Fruit fly (Drosophila melanogaster) whole organism, wandering third instar larva: ENCODE results near the gene CG7368.

Experiments used
- Abd-B ChIP-seq: fragments of >200 bp; optimal IDR thresholded peaks from 2 replicates; lab custom pipeline; 2017; ENCODE audit warnings: missing biosample characterization, missing genetic modification characterization
- CG32264 ChIP-seq: fragments of 200-800 bp; sonication (Bioruptor generic); optimal IDR thresholded peaks from 2 replicates; lab custom pipeline; 2016; ENCODE audit warnings: missing biosample characterization, missing genetic modification characterization
- CG9705 ChIP-seq: fragments of 200-800 bp; sonication (Bioruptor generic); optimal IDR thresholded peaks from 2 replicates; lab custom pipeline; 2018; ENCODE audit warnings: missing biosample characterization, mild to moderate bottlenecking, missing genetic modification characterization
- CrebA ChIP-seq: fragments of 200-800 bp; sonication (Bioruptor generic); optimal IDR thresholded peaks from 2 replicates; lab custom pipeline; 2016; ENCODE audit warnings: missing biosample characterization, mild to moderate bottlenecking, missing genetic modification characterization, borderline replicate concordance
- Dif ChIP-seq: fragments of 200-275, 200-300 bp; sonication (Bioruptor generic); optimal IDR thresholded peaks from 2 replicates; lab custom pipeline; 2018; ENCODE audit warnings: missing biosample characterization, missing genetic modification characterization; ENCODE audit not compliant: partially characterized antibody
- GATAd ChIP-seq: sonication (Bioruptor generic); optimal IDR thresholded peaks from 2 replicates; lab custom pipeline; 2016; ENCODE audit warnings: missing biosample characterization, missing genetic modification characterization
- HLH106 ChIP-seq: fragments of 200-800 bp; optimal IDR thresholded peaks from 3 replicates; lab custom pipeline; 2019; ENCODE audit warnings: missing biosample characterization, mild to moderate bottlenecking, missing genetic modification characterization, moderate library complexity
- Hnf4 ChIP-seq: fragments of 200-800 bp; sonication (Bioruptor generic); optimal IDR thresholded peaks from 2 replicates; lab custom pipeline; 2016; ENCODE audit warnings: missing biosample characterization, mild to moderate bottlenecking, missing genetic modification characterization
- Hr78 ChIP-seq: fragments of >200 bp; optimal IDR thresholded peaks from 2 replicates; lab custom pipeline; 2017; ENCODE audit warnings: missing biosample characterization, missing genetic modification characterization
- Hr83 ChIP-seq: fragments of 200-300 bp; sonication (Bioruptor generic); optimal IDR thresholded peaks from 2 replicates; lab custom pipeline; 2016; ENCODE audit warnings: missing biosample characterization, mild to moderate bottlenecking, missing genetic modification characterization, moderate library complexity; ENCODE audit not compliant: poor library complexity, severe bottlenecking
- Jra ChIP-seq: sonication (Bioruptor generic); optimal IDR thresholded peaks from 2 replicates; lab custom pipeline; 2016; ENCODE audit warnings: missing biosample characterization, missing genetic modification characterization
- Mio ChIP-seq: sonication (Bioruptor generic); optimal IDR thresholded peaks from 2 replicates; lab custom pipeline; 2016; ENCODE audit warnings: missing biosample characterization, missing genetic modification characterization
- Myc ChIP-seq: fragments of >200 bp; optimal IDR thresholded peaks from 2 replicates; lab custom pipeline; 2017
- N ChIP-seq: fragments of >200 bp; optimal IDR thresholded peaks from 2 replicates; lab custom pipeline; 2018; ENCODE audit warnings: missing biosample characterization, missing external identifiers, missing genetic modification characterization
- OdsH ChIP-seq: fragments of 200-800 bp; sonication (Bioruptor generic); optimal IDR thresholded peaks from 2 replicates; lab custom pipeline; 2016; ENCODE audit warnings: missing biosample characterization, mild to moderate bottlenecking, missing genetic modification characterization
- Rel ChIP-seq, 2 experiments: fragments of 200-800 bp; sonication (Bioruptor generic) in 1 of 2; optimal IDR thresholded peaks; 2 replicates in 1 of 2; 3 replicates in 1 of 2; lab custom pipeline; 2016 to 2019; ENCODE audit warnings: mild to moderate bottlenecking in 2 of 2, missing biosample characterization in 2 of 2, missing genetic modification characterization in 2 of 2, moderate library complexity in 1 of 2
- Sp1 ChIP-seq: fragments of 200-800 bp; sonication (Bioruptor generic); optimal IDR thresholded peaks from 3 replicates; lab custom pipeline; 2019; ENCODE audit warnings: missing biosample characterization, mild to moderate bottlenecking, missing genetic modification characterization, moderate library complexity
- br ChIP-seq: fragments of 200-800 bp; sonication (Bioruptor generic); optimal IDR thresholded peaks from 2 replicates; lab custom pipeline; 2016; ENCODE audit warnings: missing biosample characterization, missing genetic modification characterization
- brk ChIP-seq: fragments of 200-800 bp; sonication (Bioruptor generic); optimal IDR thresholded peaks from 2 replicates; lab custom pipeline; 2016; ENCODE audit warnings: missing biosample characterization, mild to moderate bottlenecking, missing genetic modification characterization
- dsf ChIP-seq: sonication (Bioruptor generic); optimal IDR thresholded peaks from 2 replicates; lab custom pipeline; 2016; ENCODE audit warnings: missing biosample characterization, missing genetic modification characterization, borderline replicate concordance
- ey ChIP-seq: fragments of 200-800 bp; sonication (Bioruptor generic); optimal IDR thresholded peaks from 2 replicates; lab custom pipeline; 2016; ENCODE audit warnings: missing biosample characterization, missing genetic modification characterization
- foxo ChIP-seq, 2 experiments: fragments of 200-800 bp; sonication (Bioruptor generic); optimal IDR thresholded peaks; 2 replicates in 1 of 2; 3 replicates in 1 of 2; lab custom pipeline; 2016 to 2017; ENCODE audit warnings: missing biosample characterization in 2 of 2, missing genetic modification characterization in 2 of 2
- fru ChIP-seq: fragments of 200-800 bp; sonication (Bioruptor generic); optimal IDR thresholded peaks from 3 replicates; lab custom pipeline; 2016; ENCODE audit warnings: missing biosample characterization, mild to moderate bottlenecking, missing genetic modification characterization
- h ChIP-seq: fragments of 200-800 bp; sonication (Bioruptor generic); optimal IDR thresholded peaks from 3 replicates; lab custom pipeline; 2016; ENCODE audit warnings: missing biosample characterization, mild to moderate bottlenecking, missing genetic modification characterization
- jim ChIP-seq: fragments of 175-275, 200-325 bp; sonication (Bioruptor generic); optimal IDR thresholded peaks from 2 replicates; lab custom pipeline; 2016; ENCODE audit warnings: missing biosample characterization, mild to moderate bottlenecking, missing genetic modification characterization
- lola ChIP-seq: fragments of >200 bp; optimal IDR thresholded peaks from 2 replicates; lab custom pipeline; 2017; ENCODE audit warnings: missing biosample characterization, missing genetic modification characterization
- pan ChIP-seq: fragments of >200 bp; optimal IDR thresholded peaks from 2 replicates; lab custom pipeline; 2017
- psq ChIP-seq: fragments of 200-800 bp; sonication (Bioruptor generic); optimal IDR thresholded peaks from 3 replicates; lab custom pipeline; 2017; ENCODE audit warnings: missing biosample characterization, mild to moderate bottlenecking, missing genetic modification characterization, moderate library complexity
- rgr ChIP-seq: fragments of 200-800 bp; sonication (Bioruptor generic); optimal IDR thresholded peaks from 3 replicates; lab custom pipeline; 2016; ENCODE audit warnings: missing biosample characterization, mild to moderate bottlenecking, missing genetic modification characterization
- sage ChIP-seq: fragments of 200-800 bp; sonication (Bioruptor generic); optimal IDR thresholded peaks from 2 replicates; lab custom pipeline; 2016; ENCODE audit warnings: missing biosample characterization, mild to moderate bottlenecking, missing genetic modification characterization
- sv ChIP-seq: fragments of 200-800 bp; sonication (Bioruptor generic); optimal IDR thresholded peaks from 3 replicates; lab custom pipeline; 2016; ENCODE audit warnings: missing biosample characterization, missing genetic modification characterization
- tai ChIP-seq: sonication (Bioruptor generic); optimal IDR thresholded peaks from 2 replicates; lab custom pipeline; 2016; ENCODE audit warnings: missing biosample characterization, missing genetic modification characterization
- usp ChIP-seq: fragments of >200 bp; optimal IDR thresholded peaks from 2 replicates; lab custom pipeline; 2017; ENCODE audit warnings: missing biosample characterization, missing genetic modification characterization
- woc ChIP-seq: sonication (Bioruptor generic); optimal IDR thresholded peaks from 2 replicates; lab custom pipeline; 2016; ENCODE audit warnings: missing biosample characterization, mild to moderate bottlenecking, missing genetic modification characterization

Gene CG7368

DNA sequence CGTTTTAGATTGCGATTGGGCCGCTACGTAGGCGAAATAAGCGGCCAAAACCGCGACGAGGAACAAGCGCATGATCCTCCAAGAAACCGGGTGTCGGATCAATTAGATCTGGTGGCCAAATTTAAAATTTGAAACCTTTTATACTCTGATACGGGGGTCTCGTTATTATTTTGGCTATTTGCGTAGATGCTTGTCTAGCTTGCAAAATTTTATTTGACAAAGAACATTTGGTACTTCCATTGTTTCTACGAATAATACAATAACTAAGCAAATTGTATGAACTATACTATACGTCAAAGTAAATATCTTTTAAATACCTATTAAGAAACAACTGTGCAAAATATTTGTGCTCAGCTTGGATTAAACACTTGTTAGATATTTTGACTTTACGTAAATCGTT lies 23.0 kb downstream of the CG7368 start, which contains the start of gene Muc68Ca:
Muc68Ca (minus strand) TSS at position 101 of the 400 bp plus-strand sequence.
- TF ChIP-seq usp (GFP tag; lab: Kevin White, UChicago): no peak
- no peak for TF ChIP-seq OdsH (GFP tag; lab: Kevin White, UChicago)
- no peak for TF ChIP-seq Abd-B (GFP tag; lab: Kevin White, UChicago)
- no peak for TF ChIP-seq brk (GFP tag; lab: Kevin White, UChicago)
- no peak for TF ChIP-seq HLH106 (tag; lab: Kevin White, UChicago)
- no peak for TF ChIP-seq lola
- TF ChIP-seq Hr83 (GFP tag; lab: Kevin White, UChicago): no peak
- no peak for TF ChIP-seq fru (GFP tag; lab: Kevin White, UChicago)
- no peak for TF ChIP-seq psq (GFP tag; lab: Kevin White, UChicago)
- no peak for TF ChIP-seq CG32264 (GFP tag; lab: Kevin White, UChicago)
- no peak for TF ChIP-seq pan (lab: Kevin White, UChicago)
- TF ChIP-seq Myc (lab: Kevin White, UChicago): no peak
- no peak for TF ChIP-seq ey (GFP tag; lab: Kevin White, UChicago)
- TF ChIP-seq Rel (GFP tag; optimal IDR thresholded peaks at IDR 0.05; lab: Kevin White, UChicago): no peak
- no peak for TF ChIP-seq Rel (tag; optimal IDR thresholded peaks at IDR 0.05; lab: Kevin White, UChicago)
- TF ChIP-seq foxo (GFP tag; optimal IDR thresholded peaks at IDR 0.05; lab: Kevin White, UChicago): no peak
- no peak for TF ChIP-seq GATAd (GFP tag; lab: Kevin White, UChicago)
- TF ChIP-seq Jra (GFP tag; lab: Kevin White, UChicago): no peak
- TF ChIP-seq CG9705: no peak
- no peak for TF ChIP-seq Dif (GFP tag; lab: Kevin White, UChicago)
- TF ChIP-seq sv: no peak

dm6 chr3L:11622750-11623149 lies 25.7 kb downstream of the CG7368 start:
- no peak for TF ChIP-seq h (GFP tag; lab: Kevin White, UChicago)
- TF ChIP-seq, all 38 proteins: peak for 0

DNA sequence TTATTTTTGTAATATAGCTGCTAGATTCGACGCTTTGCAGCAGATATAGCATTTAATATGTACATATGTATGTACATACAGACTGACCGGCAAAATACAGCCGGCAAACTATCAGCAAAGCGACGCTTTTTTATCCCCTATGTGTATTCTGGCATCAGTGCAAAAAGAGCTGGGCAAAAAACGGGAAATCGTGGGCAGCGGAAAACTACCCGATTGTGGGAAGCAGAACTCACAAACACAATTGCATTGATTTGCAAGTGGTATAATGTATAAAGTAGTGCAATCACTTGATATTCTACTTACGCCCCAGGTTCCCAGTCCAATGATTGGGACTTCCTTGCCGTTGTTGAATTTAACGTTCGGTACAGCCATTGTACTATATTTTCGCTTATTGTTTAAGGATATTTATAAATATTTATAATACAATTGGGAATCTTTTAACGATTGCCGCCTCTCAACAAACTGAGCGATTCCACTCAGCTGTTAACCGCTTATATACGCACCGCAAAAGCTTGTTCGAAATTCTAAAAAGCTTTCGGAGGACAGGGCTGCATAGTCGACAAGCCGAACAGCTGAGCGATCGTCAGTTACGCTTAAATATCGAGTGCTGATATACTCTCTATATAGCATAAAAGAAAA lies 26.4 kb downstream of the CG7368 start:
- peak; percentile 9 for TF ChIP-seq HLH106 (tag; lab: Kevin White, UChicago)
- no peak for TF ChIP-seq usp (GFP tag; lab: Kevin White, UChicago)
- no peak for TF ChIP-seq lola
- peak; percentile 22 for TF ChIP-seq OdsH (GFP tag; lab: Kevin White, UChicago)
- no peak for TF ChIP-seq GATAd (GFP tag; lab: Kevin White, UChicago)
- TF ChIP-seq tai (GFP tag; lab: Kevin White, UChicago): no peak
- no peak for TF ChIP-seq pan (lab: Kevin White, UChicago)
- TF ChIP-seq dsf (GFP tag; lab: Kevin White, UChicago): no peak
- peak; percentile 23 for TF ChIP-seq h (GFP tag; lab: Kevin White, UChicago)
- no peak for TF ChIP-seq Hr78
- peak; percentile 43 for TF ChIP-seq Hnf4 (GFP tag; lab: Kevin White, UChicago)
- TF ChIP-seq sv: no peak
- TF ChIP-seq woc (GFP tag; lab: Kevin White, UChicago): no peak
- no peak for TF ChIP-seq br (GFP tag; lab: Kevin White, UChicago)
- no peak for TF ChIP-seq CrebA (GFP tag; lab: Kevin White, UChicago)
- peak; percentile 9 for TF ChIP-seq rgr (GFP tag; lab: Kevin White, UChicago)
- TF ChIP-seq Rel (GFP tag; optimal IDR thresholded peaks at IDR 0.05; lab: Kevin White, UChicago): no peak
- peak; percentile 13 for TF ChIP-seq Rel (tag; optimal IDR thresholded peaks at IDR 0.05; lab: Kevin White, UChicago)
- TF ChIP-seq brk (GFP tag; lab: Kevin White, UChicago): peak; percentile 56
- TF ChIP-seq Myc (lab: Kevin White, UChicago): peak; percentile 6
- TF ChIP-seq jim (GFP tag; lab: Kevin White, UChicago): no peak
- peak; percentile 7 for TF ChIP-seq psq (GFP tag; lab: Kevin White, UChicago)
- TF ChIP-seq Jra (GFP tag; lab: Kevin White, UChicago): no peak
- TF ChIP-seq Abd-B (GFP tag; lab: Kevin White, UChicago): no peak
- no peak for TF ChIP-seq ey (GFP tag; lab: Kevin White, UChicago)
- TF ChIP-seq Mio (GFP tag; lab: Kevin White, UChicago): no peak
- peak; percentile 20 for TF ChIP-seq Sp1 (GFP tag; lab: Kevin White, UChicago)
- peak; percentile 69 for TF ChIP-seq sage (GFP tag; lab: Kevin White, UChicago)
- no peak for TF ChIP-seq fru (GFP tag; lab: Kevin White, UChicago)
- TF ChIP-seq N (GFP tag; lab: Kevin White, UChicago): no peak
